Fruit fly (Drosophila melanogaster) whole organism, embryonic: ENCODE measurements around the gene CG33287.

Source experiments
- CG10431 ChIP-seq: fragments of 200-800 bp; sonication (Bioruptor generic); optimal IDR thresholded peaks from 3 replicates; lab custom pipeline; 2018; ENCODE audit warnings: missing biosample characterization, mild to moderate bottlenecking, missing genetic modification characterization
- CG10959 ChIP-seq: fragments of 200-800 bp; sonication (Bioruptor generic); IDR thresholded peaks from 2 replicates; pipeline ENCODE4 v1.3.6; 2022; ENCODE audit warnings: missing biosample characterization, missing genetic modification characterization
- CG11398 ChIP-seq: fragments of 200-800 bp; sonication (Bioruptor generic); optimal IDR thresholded peaks from 2 replicates; lab custom pipeline; 2016; ENCODE audit warnings: missing biosample characterization, missing genetic modification characterization
- CG11696 ChIP-seq: fragments of 200-800 bp; sonication (Bioruptor generic); IDR thresholded peaks from 2 replicates; pipeline ENCODE4 v1.3.6; 2022; ENCODE audit warnings: missing biosample characterization, missing genetic modification characterization
- CG12155 ChIP-seq: fragments of 200-800 bp; sonication (Bioruptor generic); optimal IDR thresholded peaks from 3 replicates; lab custom pipeline; 2016; ENCODE audit warnings: missing biosample characterization, missing genetic modification characterization
- CG12236 ChIP-seq: fragments of 200-800 bp; sonication (Bioruptor generic); optimal IDR thresholded peaks from 2 replicates; lab custom pipeline; 2016; ENCODE audit warnings: missing biosample characterization, missing genetic modification characterization
- CG17568 ChIP-seq: fragments of 200-800 bp; sonication (Bioruptor generic); optimal IDR thresholded peaks from 2 replicates; lab custom pipeline; 2018; ENCODE audit warnings: missing biosample characterization, mild to moderate bottlenecking, missing genetic modification characterization, moderate library complexity
- CG1792 ChIP-seq: fragments of 200-800 bp; sonication (Bioruptor generic); optimal IDR thresholded peaks from 2 replicates; lab custom pipeline; 2016; ENCODE audit warnings: missing biosample characterization, missing genetic modification characterization
- CG18764 ChIP-seq: fragments of 200-800 bp; sonication (Bioruptor generic); optimal IDR thresholded peaks from 3 replicates; lab custom pipeline; 2016; ENCODE audit warnings: missing biosample characterization, missing genetic modification characterization
- CG3407 ChIP-seq: fragments of 200-800 bp; sonication (Bioruptor generic); optimal IDR thresholded peaks from 2 replicates; lab custom pipeline; 2018; ENCODE audit warnings: missing biosample characterization, mild to moderate bottlenecking, missing genetic modification characterization
- CG3838 ChIP-seq: fragments of 200-800 bp; sonication (Bioruptor generic); optimal IDR thresholded peaks from 3 replicates; lab custom pipeline; 2016; ENCODE audit warnings: missing biosample characterization, missing genetic modification characterization
- CG43689 ChIP-seq: fragments of 200-800 bp; sonication (Bioruptor generic); IDR thresholded peaks from 2 replicates; pipeline ENCODE4 v1.3.6; 2022; ENCODE audit warnings: missing biosample characterization, missing genetic modification characterization
- CG4617 ChIP-seq: fragments of 200-800 bp; sonication (Bioruptor generic); optimal IDR thresholded peaks from 3 replicates; lab custom pipeline; 2016; ENCODE audit warnings: missing biosample characterization, missing genetic modification characterization, borderline replicate concordance
- CG4820 ChIP-seq: fragments of 200-800 bp; sonication (Bioruptor generic); optimal IDR thresholded peaks from 3 replicates; lab custom pipeline; 2016; ENCODE audit warnings: missing biosample characterization, missing genetic modification characterization
- CG5180 ChIP-seq: fragments of 200-800 bp; sonication (Bioruptor generic); optimal IDR thresholded peaks from 3 replicates; lab custom pipeline; 2017; ENCODE audit warnings: missing biosample characterization, missing genetic modification characterization, mild to moderate bottlenecking, moderate library complexity, missing genetic modification reagents
- CG7786 ChIP-seq: fragments of 200-800 bp; sonication (Bioruptor generic); optimal IDR thresholded peaks from 2 replicates; lab custom pipeline; 2016; ENCODE audit warnings: missing biosample characterization, missing genetic modification characterization
- CG8290 ChIP-seq, 3 experiments: fragments of 200-800 bp; sonication (Bioruptor generic); optimal IDR thresholded peaks; 2 replicates each; lab custom pipeline; 2016 to 2019; ENCODE audit warnings: missing biosample characterization in 3 of 3, missing genetic modification characterization in 3 of 3, mild to moderate bottlenecking in 2 of 3, moderate library complexity in 1 of 3
- CG8924 ChIP-seq: fragments of 200-800 bp; optimal IDR thresholded peaks from 3 replicates; lab custom pipeline; 2019; ENCODE audit warnings: missing biosample characterization, mild to moderate bottlenecking, missing genetic modification characterization, moderate library complexity
- Doc3 ChIP-seq: fragments of 200-800 bp; sonication (Bioruptor generic); IDR thresholded peaks from 3 replicates; pipeline ENCODE4 v1.3.6; 2022; ENCODE audit warnings: missing biosample characterization, missing genetic modification characterization; ENCODE audit not compliant: partially characterized antibody
- GATAe ChIP-seq: fragments of 200-800 bp; sonication (Bioruptor generic); conservative IDR thresholded peaks from 2 replicates; pipeline ENCODE4 v1.3.6; 2022; ENCODE audit warnings: missing biosample characterization, missing genetic modification characterization
- HLH4C ChIP-seq: fragments of 200-800 bp; sonication (Bioruptor generic); IDR thresholded peaks from 3 replicates; pipeline ENCODE4 v1.3.6; 2022; ENCODE audit warnings: missing biosample characterization, missing genetic modification characterization; ENCODE audit not compliant: partially characterized antibody
- Hey ChIP-seq: fragments of 200-800 bp; sonication (Bioruptor generic); optimal IDR thresholded peaks from 3 replicates; lab custom pipeline; 2018; ENCODE audit warnings: missing biosample characterization, mild to moderate bottlenecking, missing genetic modification characterization
- MTF-1 ChIP-seq: fragments of 200-800 bp; sonication (Bioruptor generic); optimal IDR thresholded peaks from 2 replicates; lab custom pipeline; 2018; ENCODE audit warnings: missing biosample characterization, mild to moderate bottlenecking, missing genetic modification characterization, borderline replicate concordance
- Max ChIP-seq: fragments of 200-800 bp; sonication (Bioruptor generic); optimal IDR thresholded peaks from 2 replicates; lab custom pipeline; 2016; ENCODE audit warnings: missing biosample characterization, mild to moderate bottlenecking, missing genetic modification characterization
- Med ChIP-seq: fragments of 200-800 bp; sonication (Bioruptor generic); peaks from one replicate; lab custom pipeline; 2016; ENCODE audit warnings: missing biosample characterization, missing genetic modification characterization, mild to moderate bottlenecking, inconsistent platforms, moderate library complexity
- Myb ChIP-seq: fragments of 200-800 bp; sonication (Bioruptor generic); optimal IDR thresholded peaks from 2 replicates; lab custom pipeline; 2016; ENCODE audit warnings: missing biosample characterization, missing genetic modification characterization
- Nf-YB ChIP-seq: fragments of 200-800 bp; sonication (Bioruptor generic); optimal IDR thresholded peaks from 3 replicates; lab custom pipeline; 2019; ENCODE audit warnings: missing biosample characterization, mild to moderate bottlenecking, missing genetic modification characterization, moderate library complexity
- Sin3A ChIP-seq: fragments of >200 bp; optimal IDR thresholded peaks from 2 replicates; lab custom pipeline; 2018
- Ssrp ChIP-seq: fragments of 200-800 bp; sonication (Bioruptor generic); optimal IDR thresholded peaks from 2 replicates; lab custom pipeline; 2018; ENCODE audit warnings: missing biosample characterization, mild to moderate bottlenecking, missing genetic modification characterization, moderate library complexity
- Vsx1 ChIP-seq: fragments of 200-800 bp; sonication (Bioruptor generic); optimal IDR thresholded peaks from 2 replicates; lab custom pipeline; 2017; ENCODE audit warnings: missing biosample characterization, mild to moderate bottlenecking, missing genetic modification characterization, missing genetic modification reagents
- Xrp1 ChIP-seq: fragments of 200-800 bp; sonication (Bioruptor generic); IDR thresholded peaks from 2 replicates; pipeline ENCODE4 v1.3.6; 2022; ENCODE audit warnings: missing biosample characterization, missing genetic modification characterization
- YL-1 ChIP-seq: fragments of 200-800 bp; sonication (Bioruptor generic); optimal IDR thresholded peaks from 3 replicates; lab custom pipeline; 2017; ENCODE audit warnings: missing biosample characterization, mild to moderate bottlenecking, missing genetic modification characterization
- dm ChIP-seq: fragments of 200-800 bp; sonication (Bioruptor generic); optimal IDR thresholded peaks from 3 replicates; lab custom pipeline; 2016; ENCODE audit warnings: missing biosample characterization, missing genetic modification characterization
- dpn ChIP-seq, 2 experiments: fragments of 200-800 bp; sonication (Bioruptor generic); optimal IDR thresholded peaks; 3 replicates each; lab custom pipeline; 2016; ENCODE audit warnings: missing biosample characterization in 2 of 2, missing genetic modification characterization in 2 of 2
- ewg ChIP-seq: fragments of 200-800 bp; sonication (Bioruptor generic); optimal IDR thresholded peaks from 3 replicates; lab custom pipeline; 2017; ENCODE audit warnings: mild to moderate bottlenecking, missing biosample characterization, missing genetic modification reagents, missing genetic modification characterization
- fd96Cb ChIP-seq: fragments of 200-800 bp; sonication (Bioruptor generic); optimal IDR thresholded peaks from 2 replicates; lab custom pipeline; 2018; ENCODE audit warnings: missing biosample characterization, mild to moderate bottlenecking, missing genetic modification characterization, moderate library complexity
- hth ChIP-seq: fragments of >200 bp; optimal IDR thresholded peaks from 2 replicates; lab custom pipeline; 2017; ENCODE audit warnings: inconsistent platforms
- knrl ChIP-seq: fragments of 200-800 bp; sonication (Bioruptor generic); IDR thresholded peaks from 3 replicates; pipeline ENCODE4 v1.3.6; 2022; ENCODE audit warnings: missing biosample characterization, missing genetic modification characterization; ENCODE audit not compliant: partially characterized antibody
- maf-S ChIP-seq: fragments of 200-800 bp; sonication (Bioruptor generic); optimal IDR thresholded peaks from 2 replicates; lab custom pipeline; 2016; ENCODE audit warnings: missing biosample characterization, missing genetic modification characterization
- nau ChIP-seq: fragments of 200-800 bp; sonication (Bioruptor generic); optimal IDR thresholded peaks from 3 replicates; lab custom pipeline; 2017; ENCODE audit warnings: missing biosample characterization, mild to moderate bottlenecking, missing genetic modification characterization, missing genetic modification reagents
- onecut ChIP-seq: fragments of 200-800 bp; sonication (Bioruptor generic); IDR thresholded peaks from 2 replicates; pipeline ENCODE4 v1.3.6; 2022; ENCODE audit warnings: missing biosample characterization, missing genetic modification characterization
- pfk ChIP-seq: fragments of 200-800 bp; sonication (Bioruptor generic); optimal IDR thresholded peaks from 2 replicates; lab custom pipeline; 2018; ENCODE audit warnings: missing biosample characterization, mild to moderate bottlenecking, missing genetic modification characterization, moderate library complexity
- prd ChIP-seq, 3 experiments: fragments of >200 bp in 2 of 3; fragments of 200-800 bp in 1 of 3; sonication (Bioruptor generic) in 1 of 3; optimal IDR thresholded peaks in 2 of 3; IDR thresholded peaks in 1 of 3; 2 replicates in 2 of 3; 3 replicates in 1 of 3; pipeline versions ENCODE4 v1.3.6 to Lab custom; 2017 to 2022; ENCODE audit warnings: missing biosample characterization in 1 of 3, missing genetic modification characterization in 1 of 3
- sens ChIP-seq: fragments of 200-800 bp; sonication (Bioruptor generic); peaks from one replicate; lab custom pipeline; 2016; ENCODE audit warnings: missing biosample characterization, missing genetic modification characterization
- tgo ChIP-seq: fragments of 200-800 bp; sonication (Bioruptor generic); IDR thresholded peaks from 3 replicates; pipeline ENCODE4 v1.3.6; 2022; ENCODE audit warnings: missing biosample characterization, missing genetic modification characterization
- trem ChIP-seq: fragments of 200-800 bp; optimal IDR thresholded peaks from 3 replicates; lab custom pipeline; 2019; ENCODE audit warnings: missing biosample characterization, mild to moderate bottlenecking, missing genetic modification characterization, moderate library complexity
- trh ChIP-seq: fragments of 200-800 bp; sonication (Bioruptor generic); optimal IDR thresholded peaks from 2 replicates; lab custom pipeline; 2016; ENCODE audit warnings: missing biosample characterization, missing genetic modification characterization
- unc-4 ChIP-seq: fragments of 200-800 bp; sonication (Bioruptor generic); IDR thresholded peaks from 2 replicates; pipeline ENCODE4 v1.3.6; 2022; ENCODE audit warnings: missing biosample characterization, missing genetic modification characterization; ENCODE audit not compliant: partially characterized antibody
- vnd ChIP-seq: fragments of 200-800 bp; sonication (Bioruptor generic); IDR thresholded peaks from 3 replicates; pipeline ENCODE4 v1.3.6; 2022; ENCODE audit warnings: missing biosample characterization, missing genetic modification characterization; ENCODE audit not compliant: partially characterized antibody
- wdn ChIP-seq: fragments of 200-800 bp; sonication (Bioruptor generic); IDR thresholded peaks from 2 replicates; pipeline ENCODE4 v1.3.6; 2022; ENCODE audit warnings: missing biosample characterization, missing genetic modification characterization
- zfh1 ChIP-seq: fragments of 200-800 bp; sonication (Bioruptor generic); IDR thresholded peaks from 3 replicates; pipeline ENCODE4 v1.3.6; 2022; ENCODE audit warnings: missing biosample characterization, missing genetic modification characterization

Gene CG33287

DNA sequence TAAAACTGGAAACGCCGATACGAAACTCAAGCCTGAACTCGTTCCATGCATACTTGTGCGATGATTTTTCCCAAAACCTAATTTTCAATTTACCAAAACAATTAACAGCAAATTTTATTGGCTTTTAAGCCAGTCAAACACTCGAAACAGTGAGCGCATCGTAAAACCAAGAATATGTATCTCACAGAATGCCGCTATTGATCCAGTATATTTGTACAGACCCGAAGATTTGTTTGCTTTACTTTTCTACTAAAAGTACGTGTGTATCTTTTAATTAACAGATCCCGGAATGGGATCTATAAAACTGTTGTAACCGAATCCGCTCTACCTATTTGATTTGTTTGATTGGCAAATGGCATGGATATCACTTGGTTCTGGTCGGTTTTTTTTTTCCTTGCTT, 16.3 kb downstream of the CG33287 start (continued):
- TF ChIP-seq CG1792 (GFP tag; lab: Kevin White, UChicago), result no peak
- no peak for TF ChIP-seq CG10959 (GFP tag; lab: Robert Waterston, UW)
- no peak for TF ChIP-seq Max (GFP tag; lab: Kevin White, UChicago)
- peak; percentile 85 for TF ChIP-seq sens (GFP tag; lab: Kevin White, UChicago)
- TF ChIP-seq CG7786, result no peak
- no peak for TF ChIP-seq GATAe
- TF ChIP-seq onecut, result no peak
- TF ChIP-seq Sin3A (lab: Kevin White, UChicago), result no peak
- no peak for TF ChIP-seq CG4820
- TF ChIP-seq fd96Cb, result no peak
- TF ChIP-seq Ssrp (tag; lab: Kevin White, UChicago), result no peak
- TF ChIP-seq HLH4C, result no peak
- no peak for TF ChIP-seq Med (GFP tag; lab: Kevin White, UChicago)
- no peak for TF ChIP-seq maf-S
- no peak for TF ChIP-seq CG4617 (GFP tag; lab: Kevin White, UChicago)
- peak; percentile 6 for TF ChIP-seq CG11398 (GFP tag; lab: Kevin White, UChicago)
- no peak for TF ChIP-seq YL-1 (GFP tag; lab: Kevin White, UChicago)
- TF ChIP-seq CG3838 (GFP tag; lab: Kevin White, UChicago), result no peak
- TF ChIP-seq Myb (GFP tag; lab: Kevin White, UChicago), result no peak
- no peak for TF ChIP-seq CG11696 (GFP tag; lab: Robert Waterston, UW)
- TF ChIP-seq Vsx1 (GFP tag; lab: Kevin White, UChicago), result no peak
- TF ChIP-seq CG12155, result no peak
- TF ChIP-seq Doc3 (GFP tag; lab: Robert Waterston, UW), result no peak
- no peak for TF ChIP-seq zfh1 (GFP tag; lab: Robert Waterston, UW)
- TF ChIP-seq tgo (GFP tag; lab: Robert Waterston, UW), result no peak
- no peak for TF ChIP-seq CG43689
- no peak for TF ChIP-seq wdn
- TF ChIP-seq CG10431, result peak; percentile 36
- TF ChIP-seq unc-4 (GFP tag; lab: Robert Waterston, UW), result no peak
- TF ChIP-seq CG5180, result peak; percentile 25
- TF ChIP-seq trem (tag; lab: Kevin White, UChicago), result no peak
- no peak for TF ChIP-seq CG8924 (tag; lab: Kevin White, UChicago)
- TF ChIP-seq knrl, result no peak
- no peak for TF ChIP-seq dpn (GFP tag; optimal IDR thresholded peaks at IDR 0.05; lab: Kevin White, UChicago)
- no peak for TF ChIP-seq pfk
- no peak for TF ChIP-seq CG12236 (GFP tag; lab: Kevin White, UChicago)
- TF ChIP-seq Xrp1 (GFP tag; lab: Robert Waterston, UW), result peak; percentile 48; the same call in 1 of the 2 replicates
- TF ChIP-seq CG17568 (GFP tag; lab: Kevin White, UChicago), result peak; percentile 36
- no peak for TF ChIP-seq vnd
- TF ChIP-seq Hey (tag; lab: Kevin White, UChicago), result no peak
- TF ChIP-seq nau (GFP tag; lab: Kevin White, UChicago), result no peak
- TF ChIP-seq trh (GFP tag; lab: Kevin White, UChicago), result no peak
- no peak for TF ChIP-seq prd (optimal IDR thresholded peaks at IDR 0.05; lab: Kevin White, UChicago)
- TF ChIP-seq prd (GFP tag; IDR thresholded peaks at IDR 0.05; lab: Robert Waterston, UW), result no peak
- TF ChIP-seq dm (GFP tag; lab: Kevin White, UChicago), result no peak
- peak; percentile 58 for TF ChIP-seq MTF-1 (GFP tag; lab: Kevin White, UChicago)
- TF ChIP-seq CG3407, result peak; percentile 31
- no peak for TF ChIP-seq ewg (GFP tag; lab: Kevin White, UChicago)
- no peak for TF ChIP-seq CG8290 (GFP tag; optimal IDR thresholded peaks at IDR 0.05; lab: Kevin White, UChicago)
- TF ChIP-seq CG8290 (tag; optimal IDR thresholded peaks at IDR 0.05; lab: Kevin White, UChicago), result peak in 1 of 2 experiments; percentile 12
- TF ChIP-seq CG18764 (GFP tag; lab: Kevin White, UChicago), result no peak
- TF ChIP-seq Nf-YB (GFP tag; lab: Kevin White, UChicago), result no peak
- TF ChIP-seq hth (lab: Kevin White, UChicago), result no peak
